Worm (Caenorhabditis elegans): ENCODE results near the gene R05G9.5.

- TF ChIP-seq pes-1 (GFP tag; IDR thresholded peaks at IDR 0.05) (no peak), tbx-37 (GFP tag; conservative IDR thresholded peaks at IDR 0.05) (no peak), scrt-1 (GFP tag; IDR thresholded peaks at IDR 0.05) (no peak), flt-1 (GFP tag; IDR thresholded peaks at IDR 0.05) (no peak), ama-1 (optimal IDR thresholded peaks at IDR 0.05) (no peak), sea-1 (GFP tag; conservative IDR thresholded peaks at IDR 0.05) (no peak), tbx-11 (GFP tag; IDR thresholded peaks at IDR 0.05) (no peak), F13C5.2 (tag; optimal IDR thresholded peaks at IDR 0.05) (no peak), ets-7 (tag; optimal IDR thresholded peaks at IDR 0.05) (no peak), B0310.2 (tag; optimal IDR thresholded peaks at IDR 0.05) (no peak), aly-1 (tag; optimal IDR thresholded peaks at IDR 0.05) (no peak), tra-4 (tag; optimal IDR thresholded peaks at IDR 0.05) (no peak), hmbx-1 (tag; optimal IDR thresholded peaks at IDR 0.05) (no peak)
Observed at ce11 chrII:6449656-6450055, 50.4 kb downstream of the R05G9.5 start, which contains the start of gene nhr-22.
